Worm (Caenorhabditis elegans) whole organism, midembryonic: ENCODE data around the gene teg-1.

Experiments
- cog-1 ChIP-seq: sonication (generic microtip); optimal IDR thresholded peaks from 2 replicates; lab custom pipeline; 2016; ENCODE audit warnings: missing genetic modification characterization, missing compliant biosample characterization
- flt-1 ChIP-seq: fragments of 200-800 bp; sonication (Bioruptor generic); IDR thresholded peaks from 2 replicates; pipeline ENCODE4 v1.3.6; 2022; ENCODE audit warnings: missing genetic modification characterization, missing compliant biosample characterization
- ref-1 ChIP-seq: fragments of 200-800 bp; sonication (Bioruptor generic); conservative IDR thresholded peaks from 2 replicates; pipeline ENCODE4 v1.3.6; 2022; ENCODE audit warnings: missing genetic modification reagents, missing genetic modification characterization, missing compliant biosample characterization
- ztf-29 ChIP-seq: fragments of 200-800 bp; sonication (Bioruptor generic); IDR thresholded peaks from 2 replicates; pipeline ENCODE4 v1.3.6; 2022; ENCODE audit warnings: missing genetic modification reagents, missing genetic modification characterization, missing compliant biosample characterization

- TF ChIP-seq flt-1 (no peak), ztf-29 (GFP tag; lab: Robert Waterston, UW) (no peak), cog-1 (tag; lab: Kevin White, UChicago) (no peak), ref-1 (GFP tag; lab: Robert Waterston, UW) (no peak)
Observed at ce11 chrIII:11287340-11287739, 30.7 kb downstream of the teg-1 start.
